Worm (Caenorhabditis elegans): ENCODE data around the gene H08J19.1.

Gene H08J19.1

ce11 chrX:15633964-15634363 lies 8.8 kb upstream of the H08J19.1 start:
- no peak for TF ChIP-seq lin-35 (GFP tag; optimal IDR thresholded peaks at IDR 0.05)
- TF ChIP-seq fkh-10 (GFP tag; optimal IDR thresholded peaks at IDR 0.05) = peak; percentile 81
- TF ChIP-seq lin-39 (tag; optimal IDR thresholded peaks at IDR 0.05) = no peak
- TF ChIP-seq pag-3 (tag; optimal IDR thresholded peaks at IDR 0.05; ENCODE audit: borderline replicate concordance, insufficient read depth) = no peak
- no peak for TF ChIP-seq hlh-4 (tag; optimal IDR thresholded peaks at IDR 0.05)
- TF ChIP-seq fkh-4 (tag; optimal IDR thresholded peaks at IDR 0.05; ENCODE audit: borderline replicate concordance) = no peak
- no peak for TF ChIP-seq unc-62 (GFP tag; optimal IDR thresholded peaks at IDR 0.05)
- no peak for TF ChIP-seq ceh-88 (GFP tag; IDR thresholded peaks at IDR 0.05)
- no peak for TF ChIP-seq ztf-4 (tag; optimal IDR thresholded peaks at IDR 0.05)
- TF ChIP-seq mab-9 (GFP tag; IDR thresholded peaks at IDR 0.05) = no peak
- TF ChIP-seq skn-1 (tag; optimal IDR thresholded peaks at IDR 0.05) = no peak
- TF ChIP-seq lin-15B (tag; optimal IDR thresholded peaks at IDR 0.05) = no peak
- no peak for TF ChIP-seq nhr-11 (tag; optimal IDR thresholded peaks at IDR 0.05)
- no peak for TF ChIP-seq mef-2 (tag; optimal IDR thresholded peaks at IDR 0.05)
- peak; percentile 87 for TF ChIP-seq lin-14 (GFP tag; optimal IDR thresholded peaks at IDR 0.05)
- TF ChIP-seq egl-27 (tag; optimal IDR thresholded peaks at IDR 0.05) = no peak
- TF ChIP-seq isw-1 (GFP tag; IDR thresholded peaks at IDR 0.05) = no peak
- TF ChIP-seq rnt-1 (tag; optimal IDR thresholded peaks at IDR 0.05) = no peak
- TF ChIP-seq snpc-4 (tag; optimal IDR thresholded peaks at IDR 0.05) = no peak
- no peak for TF ChIP-seq efl-3 (GFP tag; optimal IDR thresholded peaks at IDR 0.05)
- TF ChIP-seq Y116A8C.19 (tag; optimal IDR thresholded peaks at IDR 0.05; ENCODE audit: borderline replicate concordance) = no peak
- TF ChIP-seq lsy-2 (tag; optimal IDR thresholded peaks at IDR 0.05) = peak in 1 of 2 experiments; percentile 34
- no peak for TF ChIP-seq alr-1 (tag; optimal IDR thresholded peaks at IDR 0.05; ENCODE audit: borderline replicate concordance)
- TF ChIP-seq tbx-2 (tag; optimal IDR thresholded peaks at IDR 0.05) = peak; percentile 40
- no peak for TF ChIP-seq xbp-1 (tag; optimal IDR thresholded peaks at IDR 0.05)
- no peak for TF ChIP-seq dsc-1 (tag; optimal IDR thresholded peaks at IDR 0.05)
- TF ChIP-seq lir-3 (tag; optimal IDR thresholded peaks at IDR 0.05; ENCODE audit: poor library complexity) = peak; percentile 1
- TF ChIP-seq unc-130 (tag; optimal IDR thresholded peaks at IDR 0.05) = no peak
- TF ChIP-seq blmp-1 (tag; optimal IDR thresholded peaks at IDR 0.05) = no peak
- TF ChIP-seq grh-1 (GFP tag; IDR thresholded peaks at IDR 0.05) = no peak
- TF ChIP-seq efl-1 (optimal IDR thresholded peaks at IDR 0.05) = no peak
- peak in 1 of 2 experiments; percentile 56 for TF ChIP-seq efl-1 (GFP tag; optimal IDR thresholded peaks at IDR 0.05 in 1 of 2)
- TF ChIP-seq ztf-11 (tag; optimal IDR thresholded peaks at IDR 0.05) = no peak
- TF ChIP-seq ces-1 (GFP tag; optimal IDR thresholded peaks at IDR 0.05) = no peak
- TF ChIP-seq hlh-17 (GFP tag; optimal IDR thresholded peaks at IDR 0.05; ENCODE audit: borderline replicate concordance) = no peak
- no peak for TF ChIP-seq mdl-1 (tag; optimal IDR thresholded peaks at IDR 0.05)
- no peak for TF ChIP-seq nhr-90 (tag; optimal IDR thresholded peaks at IDR 0.05; ENCODE audit: poor library complexity)
- no peak for TF ChIP-seq jun-1 (tag; optimal IDR thresholded peaks at IDR 0.05)
- TF ChIP-seq nhr-71 (tag; optimal IDR thresholded peaks at IDR 0.05) = peak; percentile 12
- TF ChIP-seq egl-13 (tag; optimal IDR thresholded peaks at IDR 0.05) = no peak
- TF ChIP-seq ceh-82 (tag; optimal IDR thresholded peaks at IDR 0.05) = peak in 1 of 3 experiments; percentile 36
- TF ChIP-seq snu-23 (GFP tag; optimal IDR thresholded peaks at IDR 0.05) = peak; percentile 9
- TF ChIP-seq unc-86 (tag; optimal IDR thresholded peaks at IDR 0.05) = no peak
- no peak for TF ChIP-seq ceh-90 (tag; optimal IDR thresholded peaks at IDR 0.05)
- no peak for TF ChIP-seq aly-2 (tag; optimal IDR thresholded peaks at IDR 0.05)
